Worm (Caenorhabditis elegans) whole organism, L3 larva: ENCODE results near the gene msp-32.
A peak's percentile ranks its signal among the peaks of the same experiment; 100 is the strongest.

ENCODE experiments used
- R02D3.7 ChIP-seq: fragments of 150-350 bp; optimal IDR thresholded peaks from 2 replicates; lab custom pipeline; 2014; ENCODE audit warnings: missing biosample characterization, missing genetic modification characterization
- ZK546.5 ChIP-seq: sonication (generic microtip); optimal IDR thresholded peaks from 2 replicates; lab custom pipeline; 2017; ENCODE audit warnings: missing biosample characterization, missing genetic modification characterization
- aly-2 ChIP-seq: fragments of 150-350 bp; optimal IDR thresholded peaks from 2 replicates; lab custom pipeline; 2014; ENCODE audit warnings: missing biosample characterization, missing genetic modification characterization
- ama-1 ChIP-seq: fragments of 150-350 bp; optimal IDR thresholded peaks from 2 replicates; lab custom pipeline; 2018
- ceh-16 ChIP-seq: sonication (generic microtip); optimal IDR thresholded peaks from 2 replicates; lab custom pipeline; 2017; ENCODE audit warnings: missing biosample characterization, missing genetic modification characterization
- ceh-82 ChIP-seq: fragments of 150-350 bp; optimal IDR thresholded peaks from 2 replicates; lab custom pipeline; 2014; ENCODE audit warnings: missing biosample characterization, missing genetic modification characterization
- ceh-9 ChIP-seq: sonication (generic microtip); optimal IDR thresholded peaks from 2 replicates; lab custom pipeline; 2018; ENCODE audit warnings: missing biosample characterization, missing genetic modification characterization
- egl-27 ChIP-seq: sonication (generic microtip); optimal IDR thresholded peaks from 4 replicates; lab custom pipeline; 2017; ENCODE audit warnings: missing biosample characterization, missing genetic modification reagents, missing genetic modification characterization
- elt-3 ChIP-seq, 3 experiments: fragments of 150-350 bp in 1 of 3; sonication (generic microtip) in 2 of 3; optimal IDR thresholded peaks; 2 replicates in 2 of 3; 4 replicates in 1 of 3; lab custom pipeline; 2014 to 2017; ENCODE audit warnings: missing biosample characterization in 3 of 3, missing genetic modification characterization in 3 of 3
- eor-1 ChIP-seq, 2 experiments: fragments of 150-350 bp; optimal IDR thresholded peaks; 2 replicates each; lab custom pipeline; 2014 to 2018; ENCODE audit warnings: missing biosample characterization in 2 of 2, missing genetic modification characterization in 2 of 2
- fkh-10 ChIP-seq: sonication (generic microtip); optimal IDR thresholded peaks from 2 replicates; lab custom pipeline; 2017; ENCODE audit warnings: missing biosample characterization, missing genetic modification reagents, missing genetic modification characterization
- hmg-11 ChIP-seq: sonication (generic microtip); optimal IDR thresholded peaks from 2 replicates; lab custom pipeline; 2016; ENCODE audit warnings: missing genetic modification characterization, missing compliant biosample characterization
- jun-1 ChIP-seq: fragments of 150-350 bp; optimal IDR thresholded peaks from 2 replicates; lab custom pipeline; 2014; ENCODE audit warnings: missing biosample characterization, missing genetic modification reagents, missing genetic modification characterization
- lin-39 ChIP-seq: fragments of 150-350 bp; optimal IDR thresholded peaks from 2 replicates; lab custom pipeline; 2018; ENCODE audit warnings: missing biosample characterization, missing genetic modification reagents, missing genetic modification characterization
- lsy-12 ChIP-seq: sonication (generic microtip); optimal IDR thresholded peaks from 2 replicates; lab custom pipeline; 2016; ENCODE audit warnings: mild to moderate bottlenecking, missing genetic modification characterization, missing compliant biosample characterization
- mdl-1 ChIP-seq: fragments of 150-350 bp; optimal IDR thresholded peaks from 2 replicates; lab custom pipeline; 2014; ENCODE audit warnings: missing biosample characterization, missing genetic modification characterization
- mml-1 ChIP-seq: fragments of 150-350 bp; sonication (generic microtip); optimal IDR thresholded peaks from 3 replicates; lab custom pipeline; 2014; ENCODE audit warnings: missing biosample characterization, missing genetic modification characterization
- nfya-1 ChIP-seq: sonication (generic microtip); optimal IDR thresholded peaks from 2 replicates; lab custom pipeline; 2017; ENCODE audit warnings: missing genetic modification characterization, mild to moderate bottlenecking, missing compliant biosample characterization, antibody characterized with exemption, moderate library complexity; ENCODE audit not compliant: insufficient read depth
- nhr-11 ChIP-seq: fragments of 150-350 bp; optimal IDR thresholded peaks from 2 replicates; lab custom pipeline; 2014; ENCODE audit warnings: missing biosample characterization, missing genetic modification characterization
- nhr-12 ChIP-seq: fragments of 150-350 bp; optimal IDR thresholded peaks from 2 replicates; lab custom pipeline; 2014; ENCODE audit warnings: missing biosample characterization, missing genetic modification characterization
- nhr-23 ChIP-seq: fragments of 150-350 bp; optimal IDR thresholded peaks from 2 replicates; lab custom pipeline; 2014; ENCODE audit warnings: missing biosample characterization, missing genetic modification reagents, missing genetic modification characterization
- nhr-237 ChIP-seq: fragments of 150-350 bp; optimal IDR thresholded peaks from 2 replicates; lab custom pipeline; 2014; ENCODE audit warnings: missing biosample characterization, missing genetic modification characterization
- nhr-25 ChIP-seq: sonication (generic microtip); optimal IDR thresholded peaks from 2 replicates; lab custom pipeline; 2017; ENCODE audit warnings: missing biosample characterization, missing genetic modification characterization
- nhr-28 ChIP-seq: fragments of 150-350 bp; optimal IDR thresholded peaks from 2 replicates; lab custom pipeline; 2014; ENCODE audit warnings: missing biosample characterization, missing genetic modification characterization
- nhr-43 ChIP-seq: sonication (generic microtip); optimal IDR thresholded peaks from 2 replicates; lab custom pipeline; 2016; ENCODE audit warnings: mild to moderate bottlenecking, missing genetic modification characterization, missing compliant biosample characterization; ENCODE audit not compliant: poor library complexity, severe bottlenecking
- nhr-67 ChIP-seq: fragments of 150-350 bp; optimal IDR thresholded peaks from 2 replicates; lab custom pipeline; 2014; ENCODE audit warnings: missing biosample characterization, missing genetic modification characterization
- nhr-76 ChIP-seq: fragments of 150-350 bp; sonication (generic microtip); optimal IDR thresholded peaks from 5 replicates; lab custom pipeline; 2014; ENCODE audit warnings: missing biosample characterization, missing genetic modification characterization
- nhr-77 ChIP-seq: fragments of 150-350 bp; optimal IDR thresholded peaks from 2 replicates; lab custom pipeline; 2014; ENCODE audit warnings: missing biosample characterization, missing genetic modification characterization
- sea-2 ChIP-seq: fragments of 150-350 bp; sonication (generic microtip); optimal IDR thresholded peaks from 4 replicates; lab custom pipeline; 2014; ENCODE audit warnings: missing biosample characterization, missing genetic modification reagents, missing genetic modification characterization
- skn-1 ChIP-seq: fragments of 150-350 bp; optimal IDR thresholded peaks from 2 replicates; lab custom pipeline; 2014; ENCODE audit warnings: missing biosample characterization, missing genetic modification characterization
- snpc-4 ChIP-seq: fragments of 150-350 bp; optimal IDR thresholded peaks from 2 replicates; lab custom pipeline; 2014; ENCODE audit warnings: missing biosample characterization, missing genetic modification characterization
- unc-39 ChIP-seq: sonication (generic microtip); optimal IDR thresholded peaks from 4 replicates; lab custom pipeline; 2017; ENCODE audit warnings: missing biosample characterization, missing genetic modification characterization
- unc-62 ChIP-seq: fragments of 150-350 bp; sonication (generic microtip); optimal IDR thresholded peaks from 4 replicates; lab custom pipeline; 2014; ENCODE audit warnings: missing biosample characterization, missing genetic modification reagents, missing genetic modification characterization
- zag-1 ChIP-seq: fragments of 150-350 bp; optimal IDR thresholded peaks from 2 replicates; lab custom pipeline; 2014; ENCODE audit warnings: missing biosample characterization, missing genetic modification characterization
- ztf-11 ChIP-seq: fragments of 150-350 bp; optimal IDR thresholded peaks from 2 replicates; lab custom pipeline; 2014; ENCODE audit warnings: missing biosample characterization, missing genetic modification characterization
- ztf-4 ChIP-seq: fragments of 150-350 bp; optimal IDR thresholded peaks from 2 replicates; lab custom pipeline; 2014; ENCODE audit warnings: missing biosample characterization, missing genetic modification characterization

Gene msp-32

DNA sequence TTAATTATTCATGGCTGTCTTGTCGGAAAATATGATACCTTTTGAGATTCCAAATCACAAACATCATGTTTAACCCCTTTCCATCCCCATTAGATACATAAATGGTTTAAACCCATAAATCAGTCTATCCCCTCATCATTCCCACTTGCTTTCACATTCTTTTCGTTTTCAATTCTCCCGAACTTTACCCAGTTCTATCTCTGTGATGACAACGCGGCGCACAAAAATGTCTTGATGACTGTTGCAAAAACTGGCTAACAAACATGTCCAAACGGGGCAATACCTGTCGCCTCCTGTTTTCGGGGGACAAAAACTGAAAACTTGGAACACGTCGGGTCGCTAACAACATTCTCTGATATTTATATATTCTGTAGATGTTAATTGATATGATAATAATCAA, 32.6 kb upstream of the msp-32 start:
- peak; percentile 50 for TF ChIP-seq unc-62
- TF ChIP-seq nhr-28 (tag; lab: Kevin White, UChicago), result no peak
- TF ChIP-seq nhr-77 (tag; lab: Kevin White, UChicago), result peak; percentile 16
- TF ChIP-seq ama-1 (lab: Kevin White, UChicago), result peak; percentile 91
- no peak for TF ChIP-seq mml-1 (tag; lab: Kevin White, UChicago)
- peak; percentile 64 for TF ChIP-seq nhr-23 (tag; lab: Kevin White, UChicago)
- no peak for TF ChIP-seq ZK546.5 (tag; lab: Kevin White, UChicago)
- TF ChIP-seq nhr-11 (tag; lab: Kevin White, UChicago), result no peak
- TF ChIP-seq nhr-76, result no peak
- TF ChIP-seq nhr-25 (tag; lab: Kevin White, UChicago), result peak; percentile 78
- TF ChIP-seq elt-3 (tag; optimal IDR thresholded peaks at IDR 0.05; lab: Kevin White, UChicago), result peak in 1 of 3 experiments; percentile 73
- no peak for TF ChIP-seq nhr-67 (tag; lab: Kevin White, UChicago)
- no peak for TF ChIP-seq unc-39 (tag; lab: Kevin White, UChicago)
- peak; percentile 25 for TF ChIP-seq nfya-1
- TF ChIP-seq lin-39 (tag; lab: Kevin White, UChicago), result no peak
- TF ChIP-seq nhr-43 (tag; lab: Kevin White, UChicago), result peak; percentile 74
- TF ChIP-seq nhr-237 (tag; lab: Kevin White, UChicago), result no peak
- peak; percentile 28 for TF ChIP-seq R02D3.7
- TF ChIP-seq skn-1, result no peak

DNA sequence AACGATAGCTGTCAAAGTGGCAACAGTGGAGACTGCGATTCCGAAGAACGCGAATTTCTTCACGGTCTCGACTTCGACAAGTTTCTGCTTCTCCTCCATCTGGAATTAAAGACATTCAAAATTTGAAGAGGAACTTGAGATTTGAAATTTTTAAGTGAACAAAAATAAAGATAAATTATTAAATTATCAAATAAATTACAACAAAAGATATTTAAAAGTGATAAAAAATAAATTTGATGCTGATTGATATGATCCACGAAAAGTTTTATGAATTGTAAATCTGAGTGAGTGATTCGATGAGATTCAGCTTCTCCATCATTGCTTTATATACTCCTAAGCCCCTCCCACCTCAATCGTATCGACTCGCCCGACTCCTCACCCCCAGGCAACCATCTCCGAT, 31.2 kb upstream of the msp-32 start, which contains the start of gene col-17:
Gene col-17 (minus strand): TSS at position 101 of the 400 bp plus-strand sequence.
- TF ChIP-seq elt-3 (tag; optimal IDR thresholded peaks at IDR 0.05; lab: Kevin White, UChicago) (no peak), jun-1 (tag; lab: Kevin White, UChicago) (no peak), ztf-11 (no peak), hmg-11 (tag; lab: Kevin White, UChicago) (no peak), nfya-1 (no peak), ztf-4 (tag; lab: Kevin White, UChicago) (no peak), snpc-4 (tag; lab: Kevin White, UChicago) (no peak), ceh-16 (no peak)
- TF ChIP-seq, all 47 proteins: peak for 0

- TF ChIP-seq ztf-11 (no peak), snpc-4 (tag; lab: Kevin White, UChicago) (no peak), zag-1 (tag; lab: Kevin White, UChicago) (no peak), ama-1 (lab: Kevin White, UChicago) (no peak), lsy-12 (tag; lab: Kevin White, UChicago) (no peak), ztf-4 (tag; lab: Kevin White, UChicago) (no peak), egl-27 (tag; lab: Kevin White, UChicago) (no peak), nhr-23 (tag; lab: Kevin White, UChicago) (no peak)
Measured at ce11 chrII:4869793-4870343, 28.8 kb upstream of the msp-32 start.

- no peak for TF ChIP-seq eor-1 (tag; optimal IDR thresholded peaks at IDR 0.05; lab: Kevin White, UChicago)
- no peak for TF ChIP-seq sea-2
- no peak for TF ChIP-seq skn-1
- TF ChIP-seq ztf-11, result no peak
- no peak for TF ChIP-seq nhr-76
- no peak for TF ChIP-seq unc-62
- TF ChIP-seq ceh-82, result no peak
- TF ChIP-seq zag-1 (tag; lab: Kevin White, UChicago), result no peak
- TF ChIP-seq fkh-10, result no peak
- TF ChIP-seq unc-39 (tag; lab: Kevin White, UChicago), result no peak
- no peak for TF ChIP-seq nhr-25 (tag; lab: Kevin White, UChicago)
- TF ChIP-seq aly-2, result no peak
- no peak for TF ChIP-seq nhr-77 (tag; lab: Kevin White, UChicago)
- no peak for TF ChIP-seq nhr-237 (tag; lab: Kevin White, UChicago)
- TF ChIP-seq ceh-9 (tag; lab: Kevin White, UChicago), result no peak
- no peak for TF ChIP-seq hmg-11 (tag; lab: Kevin White, UChicago)
- no peak for TF ChIP-seq mdl-1 (tag; lab: Kevin White, UChicago)
- TF ChIP-seq nhr-23 (tag; lab: Kevin White, UChicago), result no peak
- TF ChIP-seq nhr-12 (tag; lab: Kevin White, UChicago), result no peak
- no peak for TF ChIP-seq ztf-4 (tag; lab: Kevin White, UChicago)
Measured at ce11 chrII:4870691-4871090, 27.9 kb upstream of the msp-32 start, which contains the start of gene col-20. Gene col-20, minus strand, starts transcription at chrII:4870791.
